Fruit fly (Drosophila melanogaster) Kc167 (cell line): Measurements from ENCODE around the gene dsf.

ENCODE experiments used
- Myc ChIP-seq: fragments of >200 bp; optimal IDR thresholded peaks from 2 replicates; lab custom pipeline; 2017; ENCODE audit warnings: missing external identifiers
- Sin3A ChIP-seq: fragments of >200 bp; optimal IDR thresholded peaks from 2 replicates; lab custom pipeline; 2018; ENCODE audit warnings: missing external identifiers
- h ChIP-seq: fragments of >200 bp; optimal IDR thresholded peaks from 3 replicates; lab custom pipeline; 2018; ENCODE audit warnings: missing external identifiers
- insv ChIP-seq: fragments of >200 bp; optimal IDR thresholded peaks from 3 replicates; lab custom pipeline; 2018; ENCODE audit warnings: missing external identifiers
- psq ChIP-seq: fragments of >200 bp; optimal IDR thresholded peaks from 2 replicates; lab custom pipeline; 2017; ENCODE audit warnings: missing external identifiers
- ttk ChIP-seq: sonication (Bioruptor generic); optimal IDR thresholded peaks from 2 replicates; lab custom pipeline; 2017; ENCODE audit warnings: missing external identifiers

Gene dsf

dm6 chr2L:5963251-5963650 is 37.5 kb downstream of the dsf start:
- TF ChIP-seq Sin3A (lab: Kevin White, UChicago), result no peak
- no peak for TF ChIP-seq insv
- TF ChIP-seq Myc (lab: Kevin White, UChicago), result no peak
- no peak for TF ChIP-seq ttk (lab: Kevin White, UChicago)
- TF ChIP-seq psq (lab: Kevin White, UChicago), result no peak
- TF ChIP-seq h (lab: Kevin White, UChicago), result no peak

dm6 chr2L:5964211-5964610 is 38.5 kb downstream of the dsf start:
- TF ChIP-seq ttk (lab: Kevin White, UChicago) (no peak), insv (no peak), psq (lab: Kevin White, UChicago) (no peak), Sin3A (lab: Kevin White, UChicago) (no peak), Myc (lab: Kevin White, UChicago) (no peak), h (lab: Kevin White, UChicago) (no peak)

- TF ChIP-seq Sin3A (lab: Kevin White, UChicago), result no peak
These were observed 39.1 kb downstream of the dsf start, which contains the start of gene psd for dm6 chr2L:5964851-5965250. Gene psd (minus strand): TSS chr2L:5964951.

dm6 chr2L:5967702-5968616 is 42.2 kb downstream of the dsf start, which contains the start of the genes CG13992 and Ucp4C:
Gene CG13992 (minus strand): TSS chr2L:5967752.
Gene Ucp4C (plus strand): TSS chr2L:5968566.
- no peak for TF ChIP-seq h (lab: Kevin White, UChicago)
- TF ChIP-seq insv, result no peak
- no peak for TF ChIP-seq Myc (lab: Kevin White, UChicago)

- no peak for TF ChIP-seq psq (lab: Kevin White, UChicago)
- TF ChIP-seq Sin3A (lab: Kevin White, UChicago), result no peak
- no peak for TF ChIP-seq h (lab: Kevin White, UChicago)
- TF ChIP-seq ttk (lab: Kevin White, UChicago), result no peak
- no peak for TF ChIP-seq insv
- no peak for TF ChIP-seq Myc (lab: Kevin White, UChicago)
These were observed 43.8 kb downstream of the dsf start, which contains the start of gene Ucp4B for dm6 chr2L:5969559-5969958. Gene Ucp4B (plus strand): TSS chr2L:5969859.

- TF ChIP-seq Sin3A (lab: Kevin White, UChicago) (no peak), h (lab: Kevin White, UChicago) (no peak), Myc (lab: Kevin White, UChicago) (no peak), ttk (lab: Kevin White, UChicago) (no peak), psq (lab: Kevin White, UChicago) (no peak), insv (no peak)
These were observed 45.5 kb downstream of the dsf start for dm6 chr2L:5971093-5971808.

- TF ChIP-seq ttk (lab: Kevin White, UChicago) (no peak), Myc (lab: Kevin White, UChicago) (no peak), insv (no peak), h (lab: Kevin White, UChicago) (no peak), Sin3A (lab: Kevin White, UChicago) (no peak), psq (lab: Kevin White, UChicago) (no peak)
These were observed 46.3 kb downstream of the dsf start for dm6 chr2L:5972005-5972404.

- TF ChIP-seq Sin3A (lab: Kevin White, UChicago), result no peak
- TF ChIP-seq ttk (lab: Kevin White, UChicago), result no peak
- no peak for TF ChIP-seq psq (lab: Kevin White, UChicago)
- TF ChIP-seq h (lab: Kevin White, UChicago), result no peak
- no peak for TF ChIP-seq Myc (lab: Kevin White, UChicago)
- TF ChIP-seq insv, result no peak
These were observed 47.0 kb downstream of the dsf start for dm6 chr2L:5972588-5973236.

dm6 chr2L:5974122-5974521 is 48.4 kb downstream of the dsf start:
- TF ChIP-seq ttk (lab: Kevin White, UChicago) (no peak), insv (no peak), Myc (lab: Kevin White, UChicago) (no peak), Sin3A (lab: Kevin White, UChicago) (no peak), h (lab: Kevin White, UChicago) (no peak), psq (lab: Kevin White, UChicago) (no peak)

dm6 chr2L:5975025-5975539 is 49.3 kb downstream of the dsf start:
- TF ChIP-seq h (lab: Kevin White, UChicago) (no peak), psq (lab: Kevin White, UChicago) (no peak), insv (no peak), ttk (lab: Kevin White, UChicago) (no peak), Sin3A (lab: Kevin White, UChicago) (no peak), Myc (lab: Kevin White, UChicago) (no peak)

- TF ChIP-seq Sin3A (lab: Kevin White, UChicago) (no peak), ttk (lab: Kevin White, UChicago) (no peak), Myc (lab: Kevin White, UChicago) (no peak), h (lab: Kevin White, UChicago) (no peak), insv (no peak), psq (lab: Kevin White, UChicago) (no peak)
These were observed 49.9 kb downstream of the dsf start for dm6 chr2L:5975601-5976000.
